Fruit fly (Drosophila melanogaster): ENCODE results near the gene CG12994.

Gene CG12994

DNA sequence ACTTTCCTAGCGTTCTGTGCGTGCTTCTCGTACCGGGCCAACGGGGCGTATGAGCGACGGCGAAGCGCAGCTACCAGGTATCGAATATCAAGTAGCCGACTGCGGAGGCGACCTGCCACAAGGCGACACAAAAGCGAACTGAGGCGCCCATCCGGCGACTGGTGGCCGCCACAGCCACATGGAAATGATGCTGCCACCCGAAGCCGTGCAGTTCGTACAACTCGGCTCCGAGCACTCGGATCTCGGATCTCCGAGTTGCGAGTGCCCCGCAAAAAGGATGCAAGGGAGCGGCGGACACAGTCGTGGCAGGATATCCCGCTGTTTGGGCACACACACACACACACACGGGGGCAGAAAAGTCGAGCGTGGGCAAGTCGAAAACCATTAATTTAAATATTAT, at the start of gene CG12994, which contains the start of gene CG46464:
Gene CG12994, minus strand, starts transcription at position 115 of the 400 bp plus-strand sequence.
Gene CG46464, minus strand, starts transcription at position 115 of the 400 bp plus-strand sequence.
- TF ChIP-seq CG14655 (GFP tag; optimal IDR thresholded peaks at IDR 0.05): no peak
- TF ChIP-seq CG10348 (GFP tag; IDR thresholded peaks at IDR 0.05): no peak
- TF ChIP-seq fd96Ca (GFP tag; IDR thresholded peaks at IDR 0.05): no peak
- no peak for TF ChIP-seq CG8159 (tag; optimal IDR thresholded peaks at IDR 0.05)
- TF ChIP-seq CG17806 (tag; optimal IDR thresholded peaks at IDR 0.05): no peak

DNA sequence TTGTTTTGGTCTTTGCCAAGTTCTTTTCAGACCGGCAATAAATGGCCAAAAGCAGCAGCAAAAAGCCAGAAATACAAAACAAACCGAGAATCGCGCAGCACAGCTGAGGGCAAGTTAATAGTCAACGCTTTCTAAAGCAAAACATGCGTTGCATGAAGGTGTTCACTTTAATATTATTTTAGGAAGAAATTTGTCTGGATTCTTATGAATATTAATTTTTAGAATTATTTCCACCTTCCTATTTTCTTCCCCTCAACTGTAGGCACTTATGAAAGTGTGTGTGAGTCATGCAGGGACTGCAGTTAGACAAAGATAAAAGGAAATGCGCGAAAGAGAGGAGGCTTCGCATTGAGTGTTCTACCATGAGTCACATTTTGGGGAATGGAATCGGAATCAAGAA, 47.4 kb upstream of the CG12994 start:
- TF ChIP-seq CG4496 (GFP tag; IDR thresholded peaks at IDR 0.05) (peak; percentile 93), Pif1A (GFP tag; optimal IDR thresholded peaks at IDR 0.05) (peak; percentile 89), CG12605 (GFP tag; IDR thresholded peaks at IDR 0.05) (peak; percentile 88), CG34367 (tag; optimal IDR thresholded peaks at IDR 0.05) (peak; percentile 72), CG10348 (GFP tag; IDR thresholded peaks at IDR 0.05) (no peak), CG32121 (GFP tag; IDR thresholded peaks at IDR 0.05) (peak; percentile 83), gl (tag; optimal IDR thresholded peaks at IDR 0.05) (peak; percentile 66), CG14655 (GFP tag; optimal IDR thresholded peaks at IDR 0.05) (peak; percentile 88), rn (GFP tag; IDR thresholded peaks at IDR 0.05) (peak; percentile 73), Pif1B (GFP tag; optimal IDR thresholded peaks at IDR 0.05) (peak; percentile 89), CG8159 (tag; optimal IDR thresholded peaks at IDR 0.05) (peak; percentile 76), EcR (GFP tag; optimal IDR thresholded peaks at IDR 0.05) (no peak), D1 (tag; optimal IDR thresholded peaks at IDR 0.05) (peak; percentile 16), fd96Ca (GFP tag; IDR thresholded peaks at IDR 0.05) (peak; percentile 90), Ets98B (GFP tag; IDR thresholded peaks at IDR 0.05) (peak; percentile 84), CG13204 (GFP tag; optimal IDR thresholded peaks at IDR 0.05) (peak; percentile 42), CG8301 (tag; optimal IDR thresholded peaks at IDR 0.05) (peak; percentile 85), Snoo (tag; optimal IDR thresholded peaks at IDR 0.05) (peak; percentile 93), CG17806 (tag; optimal IDR thresholded peaks at IDR 0.05) (peak; percentile 80), CG15710 (tag; optimal IDR thresholded peaks at IDR 0.05) (peak; percentile 82), CG9948 (tag; optimal IDR thresholded peaks at IDR 0.05) (peak; percentile 81)

DNA sequence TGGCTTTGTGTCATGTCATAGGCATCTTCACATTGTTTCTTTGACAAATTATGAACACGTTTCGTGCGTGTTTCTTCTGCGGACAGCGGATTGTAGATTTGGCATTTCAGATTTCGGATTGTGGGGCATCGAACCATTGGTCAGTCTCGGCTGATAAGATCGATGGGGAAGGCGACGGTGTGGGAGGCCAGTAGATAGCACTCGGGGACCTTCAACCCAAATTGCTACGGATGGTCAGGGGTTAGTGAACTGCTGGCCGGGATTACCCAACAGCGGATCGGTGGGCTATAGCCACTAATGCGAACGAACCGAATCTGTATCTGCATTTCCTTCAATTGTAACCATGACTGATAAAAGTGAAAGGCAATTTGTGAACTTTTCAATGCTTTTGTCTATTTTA, 46.7 kb upstream of the CG12994 start:
- TF ChIP-seq CG17806 (tag; optimal IDR thresholded peaks at IDR 0.05): no peak
- no peak for TF ChIP-seq CG15710 (tag; optimal IDR thresholded peaks at IDR 0.05)
- no peak for TF ChIP-seq CG12605 (GFP tag; IDR thresholded peaks at IDR 0.05)

DNA sequence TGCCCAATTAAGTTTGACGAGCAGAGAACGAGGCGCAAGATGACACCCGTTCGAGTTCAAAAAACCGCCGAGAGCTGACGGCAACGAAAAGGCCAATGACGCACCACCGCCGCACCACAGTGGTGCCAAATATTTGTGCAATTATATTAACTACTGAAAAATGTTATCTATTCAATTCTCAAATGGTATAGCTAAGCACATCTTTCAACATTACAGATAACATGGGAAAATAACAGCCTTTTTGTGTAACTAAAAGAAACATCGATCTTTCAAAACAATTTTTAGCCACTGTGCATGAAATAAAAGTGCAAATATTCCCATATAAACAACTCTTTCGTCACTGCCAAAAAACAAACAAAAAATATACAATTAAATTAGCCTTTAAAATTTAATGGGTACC, 46.1 kb upstream of the CG12994 start:
- TF ChIP-seq CG8301 (tag; optimal IDR thresholded peaks at IDR 0.05): no peak
- no peak for TF ChIP-seq CG13204 (GFP tag; optimal IDR thresholded peaks at IDR 0.05)
- TF ChIP-seq CG14655 (GFP tag; optimal IDR thresholded peaks at IDR 0.05): peak; percentile 7
- TF ChIP-seq gl (tag; optimal IDR thresholded peaks at IDR 0.05): no peak
- TF ChIP-seq CG9948 (tag; optimal IDR thresholded peaks at IDR 0.05): no peak
- TF ChIP-seq CG17806 (tag; optimal IDR thresholded peaks at IDR 0.05): peak; percentile 48
- TF ChIP-seq Ets98B (GFP tag; IDR thresholded peaks at IDR 0.05): no peak
- TF ChIP-seq rn (GFP tag; IDR thresholded peaks at IDR 0.05): no peak
- peak; percentile 37; the same call in 1 of the 3 replicates for TF ChIP-seq CG4496 (GFP tag; IDR thresholded peaks at IDR 0.05)
- no peak for TF ChIP-seq CG12605 (GFP tag; IDR thresholded peaks at IDR 0.05)
- TF ChIP-seq Pif1A (GFP tag; optimal IDR thresholded peaks at IDR 0.05): peak; percentile 67
- no peak for TF ChIP-seq D1 (tag; optimal IDR thresholded peaks at IDR 0.05)
- TF ChIP-seq Snoo (tag; optimal IDR thresholded peaks at IDR 0.05): peak; percentile 74
- peak; percentile 8 for TF ChIP-seq CG15710 (tag; optimal IDR thresholded peaks at IDR 0.05)
- peak; percentile 28; the same call in 1 of the 2 replicates for TF ChIP-seq CG32121 (GFP tag; IDR thresholded peaks at IDR 0.05)
- TF ChIP-seq CG34367 (tag; optimal IDR thresholded peaks at IDR 0.05): no peak
- no peak for TF ChIP-seq CG10348 (GFP tag; IDR thresholded peaks at IDR 0.05)
- no peak for TF ChIP-seq fd96Ca (GFP tag; IDR thresholded peaks at IDR 0.05)
- TF ChIP-seq Pif1B (GFP tag; optimal IDR thresholded peaks at IDR 0.05): peak; percentile 33
- peak; percentile 36 for TF ChIP-seq CG8159 (tag; optimal IDR thresholded peaks at IDR 0.05)
- no peak for TF ChIP-seq EcR (GFP tag; optimal IDR thresholded peaks at IDR 0.05)

DNA sequence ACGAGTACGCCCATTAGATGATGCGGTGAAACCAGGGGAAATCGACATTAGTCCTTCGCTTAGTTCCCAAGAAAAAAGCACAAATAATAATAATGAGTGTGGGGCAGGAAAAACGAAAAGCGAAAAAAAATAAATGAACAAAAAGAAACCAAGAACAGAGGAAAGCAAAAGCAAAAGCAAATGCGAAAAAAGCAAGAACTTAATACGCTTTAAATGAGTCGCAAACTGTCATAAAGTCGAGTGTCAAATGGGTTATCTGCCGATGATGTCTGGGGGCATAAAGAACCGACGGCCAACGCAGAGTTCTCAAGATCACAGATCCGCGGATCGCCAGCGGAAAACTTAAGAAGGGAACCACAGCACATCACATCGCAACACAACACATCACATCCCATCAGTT, 44.6 kb upstream of the CG12994 start:
- peak; percentile 63 for TF ChIP-seq CG14655 (GFP tag; optimal IDR thresholded peaks at IDR 0.05)
- TF ChIP-seq Snoo (tag; optimal IDR thresholded peaks at IDR 0.05): no peak
- TF ChIP-seq gl (tag; optimal IDR thresholded peaks at IDR 0.05): peak; percentile 81
- TF ChIP-seq CG17806 (tag; optimal IDR thresholded peaks at IDR 0.05): peak; percentile 32
- peak; percentile 85 for TF ChIP-seq CG12605 (GFP tag; IDR thresholded peaks at IDR 0.05)
- no peak for TF ChIP-seq CG32121 (GFP tag; IDR thresholded peaks at IDR 0.05)
- peak; percentile 66 for TF ChIP-seq CG34367 (tag; optimal IDR thresholded peaks at IDR 0.05)
- TF ChIP-seq EcR (GFP tag; optimal IDR thresholded peaks at IDR 0.05): peak; percentile 83
- peak; percentile 65 for TF ChIP-seq CG15710 (tag; optimal IDR thresholded peaks at IDR 0.05)
- no peak for TF ChIP-seq fd96Ca (GFP tag; IDR thresholded peaks at IDR 0.05)
- TF ChIP-seq CG4496 (GFP tag; IDR thresholded peaks at IDR 0.05): peak; percentile 48; the same call in 1 of the 3 replicates
- TF ChIP-seq Ets98B (GFP tag; IDR thresholded peaks at IDR 0.05): no peak
- no peak for TF ChIP-seq rn (GFP tag; IDR thresholded peaks at IDR 0.05)
- peak; percentile 83 for TF ChIP-seq CG13204 (GFP tag; optimal IDR thresholded peaks at IDR 0.05)
- peak; percentile 12 for TF ChIP-seq CG9948 (tag; optimal IDR thresholded peaks at IDR 0.05)
- TF ChIP-seq CG8159 (tag; optimal IDR thresholded peaks at IDR 0.05): peak; percentile 50
- peak; percentile 24 for TF ChIP-seq Pif1A (GFP tag; optimal IDR thresholded peaks at IDR 0.05)
- peak; percentile 43 for TF ChIP-seq CG8301 (tag; optimal IDR thresholded peaks at IDR 0.05)
- peak; percentile 28 for TF ChIP-seq Pif1B (GFP tag; optimal IDR thresholded peaks at IDR 0.05)
- TF ChIP-seq D1 (tag; optimal IDR thresholded peaks at IDR 0.05): no peak
- no peak for TF ChIP-seq CG10348 (GFP tag; IDR thresholded peaks at IDR 0.05)
